Fruit fly (Drosophila melanogaster) whole organism: Measurements from ENCODE around the gene Gba1a.

Experiments used
- CG8478 ChIP-seq: fragments of >200 bp; optimal IDR thresholded peaks from 2 replicates; lab custom pipeline; 2018; ENCODE audit warnings: inconsistent platforms
- Dll ChIP-seq: fragments of >200 bp; optimal IDR thresholded peaks from 2 replicates; lab custom pipeline; 2017
- EcR ChIP-seq, 2 experiments: fragments of >200 bp; optimal IDR thresholded peaks; 2 replicates each; lab custom pipeline; 2017; ENCODE audit warnings: missing biosample characterization in 2 of 2, missing genetic modification characterization in 2 of 2, missing genetic modification reagents in 2 of 2
- pan ChIP-seq: fragments of >200 bp; optimal IDR thresholded peaks from 2 replicates; lab custom pipeline; 2017
- psq ChIP-seq: fragments of >200 bp; optimal IDR thresholded peaks from 2 replicates; lab custom pipeline; 2017

DNA sequence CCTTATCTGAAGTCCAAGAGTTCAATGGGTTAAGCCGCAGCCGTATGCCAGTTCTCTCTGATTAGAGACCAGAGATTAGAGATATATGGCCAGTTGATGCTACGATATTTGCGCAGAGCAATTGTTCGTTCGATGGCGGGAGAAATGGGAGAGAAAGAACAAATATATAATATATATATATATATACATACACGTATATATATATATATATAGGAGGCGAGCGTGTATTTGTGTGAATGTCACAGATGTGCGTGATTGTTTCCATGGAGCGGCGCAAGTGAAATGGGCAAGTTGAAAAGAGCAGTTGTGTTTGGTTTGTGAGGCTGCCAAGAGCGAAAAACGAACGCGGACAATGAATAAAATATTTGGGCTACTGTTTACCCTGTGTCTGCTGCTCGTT, 23.4 kb upstream of the Gba1a start, which contains the start of gene GILT3:
- TF ChIP-seq EcR (GFP tag; optimal IDR thresholded peaks at IDR 0.05; lab: Kevin White, UChicago) (no peak), Dll (lab: Kevin White, UChicago) (no peak), pan (lab: Kevin White, UChicago) (no peak), CG8478 (lab: Kevin White, UChicago) (no peak), psq (lab: Kevin White, UChicago) (no peak)
